Worm (Caenorhabditis elegans) whole organism, L1 larva: Measurements from ENCODE around the gene cdc-14.

Source experiments
- C34B4.2 ChIP-seq: sonication (generic microtip); optimal IDR thresholded peaks from 2 replicates; lab custom pipeline; 2017; ENCODE audit warnings: mild to moderate bottlenecking, missing genetic modification characterization, missing compliant biosample characterization
- F16B12.6 ChIP-seq: fragments of 150-350 bp; optimal IDR thresholded peaks from 2 replicates; lab custom pipeline; 2014; ENCODE audit warnings: missing biosample characterization, missing genetic modification characterization
- aha-1 ChIP-seq: fragments of 150-350 bp; optimal IDR thresholded peaks from 2 replicates; lab custom pipeline; 2014; ENCODE audit warnings: missing biosample characterization, missing genetic modification characterization
- alr-1 ChIP-seq: fragments of 200-800 bp; sonication (Bioruptor generic); optimal IDR thresholded peaks from 2 replicates; lab custom pipeline; 2018; ENCODE audit warnings: borderline replicate concordance, mild to moderate bottlenecking, missing genetic modification characterization, missing compliant biosample characterization
- aly-2 ChIP-seq: fragments of 150-350 bp; optimal IDR thresholded peaks from 2 replicates; lab custom pipeline; 2014; ENCODE audit warnings: missing biosample characterization, missing genetic modification characterization
- ama-1 ChIP-seq: fragments of 150-350 bp; optimal IDR thresholded peaks from 2 replicates; lab custom pipeline; 2014
- blmp-1 ChIP-seq: fragments of 150-350 bp; optimal IDR thresholded peaks from 2 replicates; lab custom pipeline; 2014; ENCODE audit warnings: missing biosample characterization, missing genetic modification characterization
- ceh-8 ChIP-seq: fragments of 200-800 bp; sonication (Bioruptor generic); optimal IDR thresholded peaks from 2 replicates; lab custom pipeline; 2018; ENCODE audit warnings: mild to moderate bottlenecking, missing genetic modification characterization, moderate library complexity, missing compliant biosample characterization
- ceh-88 ChIP-seq: fragments of 200-800 bp; sonication (Bioruptor generic); IDR thresholded peaks from 2 replicates; pipeline ENCODE4 v1.3.6; 2022; ENCODE audit warnings: missing genetic modification characterization, missing compliant biosample characterization
- dpl-1 ChIP-seq, 3 experiments: fragments of 150-350 bp in 2 of 3; sonication (generic microtip) in 1 of 3; optimal IDR thresholded peaks; 2 replicates each; lab custom pipeline; 2014 to 2017; ENCODE audit warnings: missing biosample characterization in 3 of 3, missing genetic modification characterization in 3 of 3, missing genetic modification reagents in 3 of 3
- dsc-1 ChIP-seq: sonication (generic microtip); optimal IDR thresholded peaks from 2 replicates; lab custom pipeline; 2016; ENCODE audit warnings: mild to moderate bottlenecking, missing genetic modification characterization, missing compliant biosample characterization
- efl-3 ChIP-seq: fragments of 200-800 bp; sonication (Bioruptor generic); optimal IDR thresholded peaks from 2 replicates; lab custom pipeline; 2018; ENCODE audit warnings: mild to moderate bottlenecking, missing genetic modification characterization, missing compliant biosample characterization
- egl-13 ChIP-seq: sonication (generic microtip); optimal IDR thresholded peaks from 2 replicates; lab custom pipeline; 2016; ENCODE audit warnings: missing genotype, missing genetic modification reagents, missing genetic modification characterization, missing compliant biosample characterization
- egl-27 ChIP-seq, 2 experiments: fragments of 150-350 bp in 1 of 2; sonication (generic microtip); optimal IDR thresholded peaks; 3 replicates each; lab custom pipeline; 2017 to 2018; ENCODE audit warnings: missing biosample characterization in 2 of 2, missing genetic modification characterization in 2 of 2, missing genetic modification reagents in 2 of 2
- elt-2 ChIP-seq: sonication (generic microtip); optimal IDR thresholded peaks from 2 replicates; lab custom pipeline; 2016; ENCODE audit warnings: missing genetic modification characterization, mild to moderate bottlenecking, inconsistent platforms, missing compliant biosample characterization, missing genetic modification reagents
- elt-3 ChIP-seq, 6 experiments: fragments of 150-350 bp in 1 of 6; sonication (generic microtip); optimal IDR thresholded peaks; 2 replicates each; lab custom pipeline; 2017 to 2018; ENCODE audit warnings: missing biosample characterization in 6 of 6, missing genetic modification characterization in 6 of 6, inconsistent platforms in 1 of 6
- ets-5 ChIP-seq: fragments of 200-800 bp; sonication (Bioruptor generic); IDR thresholded peaks from 2 replicates; pipeline ENCODE4 v1.3.6; 2022; ENCODE audit warnings: missing genetic modification characterization, missing compliant biosample characterization
- fkh-4 ChIP-seq: sonication (generic microtip); optimal IDR thresholded peaks from 2 replicates; lab custom pipeline; 2016; ENCODE audit warnings: missing compliant biosample characterization, missing genetic modification characterization, borderline replicate concordance
- fkh-8 ChIP-seq: sonication (generic microtip); optimal IDR thresholded peaks from 2 replicates; lab custom pipeline; 2016; ENCODE audit warnings: mild to moderate bottlenecking, missing genetic modification characterization, missing compliant biosample characterization
- fos-1 ChIP-seq: fragments of 150-350 bp; optimal IDR thresholded peaks from 2 replicates; lab custom pipeline; 2014; ENCODE audit warnings: missing biosample characterization, missing genetic modification characterization
- hlh-17 ChIP-seq: fragments of 200-800 bp; sonication (Bioruptor generic); optimal IDR thresholded peaks from 2 replicates; lab custom pipeline; 2018; ENCODE audit warnings: missing genetic modification characterization, mild to moderate bottlenecking, missing compliant biosample characterization, moderate library complexity, borderline replicate concordance
- hlh-4 ChIP-seq: sonication (generic microtip); optimal IDR thresholded peaks from 2 replicates; lab custom pipeline; 2016; ENCODE audit warnings: mild to moderate bottlenecking, missing genetic modification characterization, missing compliant biosample characterization
- hpl-2 ChIP-seq: fragments of 150-350 bp; optimal IDR thresholded peaks from 2 replicates; lab custom pipeline; 2014; ENCODE audit warnings: missing biosample characterization, missing genetic modification reagents, missing genetic modification characterization
- lin-13 ChIP-seq: fragments of 150-350 bp; optimal IDR thresholded peaks from 2 replicates; lab custom pipeline; 2014; ENCODE audit warnings: missing biosample characterization, missing genetic modification reagents, missing genetic modification characterization
- lin-15B ChIP-seq: fragments of 150-350 bp; sonication (generic microtip); optimal IDR thresholded peaks from 3 replicates; lab custom pipeline; 2014; ENCODE audit warnings: missing biosample characterization, missing genetic modification characterization
- lin-35 ChIP-seq, 2 experiments: fragments of 150-350 bp; optimal IDR thresholded peaks; 2 replicates each; lab custom pipeline; 2014; ENCODE audit warnings: missing biosample characterization in 2 of 2, missing genetic modification characterization in 2 of 2, missing genetic modification reagents in 2 of 2
- lir-3 ChIP-seq: sonication (generic microtip); optimal IDR thresholded peaks from 2 replicates; lab custom pipeline; 2016; ENCODE audit warnings: mild to moderate bottlenecking, missing genetic modification characterization, moderate library complexity, missing compliant biosample characterization; ENCODE audit not compliant: poor library complexity
- lsy-2 ChIP-seq, 2 experiments: fragments of 150-350 bp; optimal IDR thresholded peaks; 2 replicates each; lab custom pipeline; 2014; ENCODE audit warnings: missing biosample characterization in 2 of 2, missing genetic modification characterization in 2 of 2
- mef-2 ChIP-seq: fragments of 150-350 bp; optimal IDR thresholded peaks from 2 replicates; lab custom pipeline; 2014; ENCODE audit warnings: missing biosample characterization, missing genetic modification characterization
- nhr-11 ChIP-seq: fragments of 150-350 bp; optimal IDR thresholded peaks from 2 replicates; lab custom pipeline; 2014; ENCODE audit warnings: missing biosample characterization, missing genetic modification characterization
- nhr-19 ChIP-seq: fragments of 200-800 bp; sonication (Bioruptor generic); conservative IDR thresholded peaks from 2 replicates; pipeline ENCODE4 v1.3.6; 2022; ENCODE audit warnings: missing genetic modification characterization, missing compliant biosample characterization
- nhr-28 ChIP-seq: fragments of 150-350 bp; optimal IDR thresholded peaks from 2 replicates; lab custom pipeline; 2014; ENCODE audit warnings: missing biosample characterization, missing genetic modification characterization
- nhr-71 ChIP-seq: sonication (generic microtip); optimal IDR thresholded peaks from 2 replicates; lab custom pipeline; 2016; ENCODE audit warnings: mild to moderate bottlenecking, missing genetic modification characterization, moderate library complexity, missing compliant biosample characterization
- nhr-90 ChIP-seq: sonication (generic microtip); optimal IDR thresholded peaks from 2 replicates; lab custom pipeline; 2016; ENCODE audit warnings: mild to moderate bottlenecking, missing genetic modification characterization, missing compliant biosample characterization; ENCODE audit not compliant: poor library complexity
- pag-3 ChIP-seq: sonication (generic microtip); optimal IDR thresholded peaks from 2 replicates; lab custom pipeline; 2017; ENCODE audit warnings: missing genetic modification characterization, mild to moderate bottlenecking, missing compliant biosample characterization, antibody characterized with exemption, borderline replicate concordance; ENCODE audit not compliant: insufficient read depth
- pax-3 ChIP-seq: fragments of 200-800 bp; sonication (Bioruptor generic); optimal IDR thresholded peaks from 2 replicates; lab custom pipeline; 2018; ENCODE audit warnings: mild to moderate bottlenecking, missing genetic modification characterization, moderate library complexity, missing compliant biosample characterization
- rnt-1 ChIP-seq: sonication (generic microtip); optimal IDR thresholded peaks from 2 replicates; lab custom pipeline; 2016; ENCODE audit warnings: mild to moderate bottlenecking, missing genetic modification characterization, moderate library complexity, missing compliant biosample characterization
- skn-1 ChIP-seq: fragments of 150-350 bp; optimal IDR thresholded peaks from 2 replicates; lab custom pipeline; 2014; ENCODE audit warnings: missing biosample characterization, missing genetic modification characterization
- sox-4 ChIP-seq: sonication (generic microtip); optimal IDR thresholded peaks from 2 replicates; lab custom pipeline; 2016; ENCODE audit warnings: missing genetic modification characterization, missing compliant biosample characterization
- swsn-7 ChIP-seq: sonication (generic microtip); optimal IDR thresholded peaks from 2 replicates; lab custom pipeline; 2016; ENCODE audit warnings: missing genetic modification characterization, missing compliant biosample characterization
- tbx-2 ChIP-seq: sonication (generic microtip); optimal IDR thresholded peaks from 2 replicates; lab custom pipeline; 2016; ENCODE audit warnings: missing genetic modification characterization, missing compliant biosample characterization
- unc-30 ChIP-seq: sonication (generic microtip); optimal IDR thresholded peaks from 2 replicates; lab custom pipeline; 2017; ENCODE audit warnings: missing biosample characterization, missing genetic modification characterization
- vab-15 ChIP-seq: sonication (generic microtip); optimal IDR thresholded peaks from 2 replicates; lab custom pipeline; 2017; ENCODE audit warnings: missing genotype, mild to moderate bottlenecking, missing genetic modification characterization, missing compliant biosample characterization
- xbp-1 ChIP-seq: sonication (generic microtip); optimal IDR thresholded peaks from 2 replicates; lab custom pipeline; 2016; ENCODE audit warnings: missing genetic modification characterization, missing compliant biosample characterization
- zag-1 ChIP-seq: fragments of 150-350 bp; optimal IDR thresholded peaks from 2 replicates; lab custom pipeline; 2014; ENCODE audit warnings: missing biosample characterization, missing genetic modification characterization
- zip-4 ChIP-seq: fragments of 200-800 bp; sonication (Bioruptor generic); optimal IDR thresholded peaks from 2 replicates; lab custom pipeline; 2018; ENCODE audit warnings: mild to moderate bottlenecking, missing genetic modification characterization, moderate library complexity, missing compliant biosample characterization
- ztf-4 ChIP-seq: fragments of 150-350 bp; optimal IDR thresholded peaks from 2 replicates; lab custom pipeline; 2014; ENCODE audit warnings: missing biosample characterization, missing genetic modification characterization

The cdc-14 gene

ce11 chrII:5554788-5555187 is 38.4 kb downstream of the cdc-14 start:
- TF ChIP-seq hpl-2 (GFP tag; lab: Kevin White, UChicago) (no peak), fkh-4 (tag; lab: Kevin White, UChicago) (no peak), xbp-1 (no peak), alr-1 (tag; lab: Kevin White, UChicago) (no peak), F16B12.6 (tag; lab: Kevin White, UChicago) (no peak)

- no peak for TF ChIP-seq lir-3 (tag; lab: Kevin White, UChicago)
- TF ChIP-seq xbp-1, result no peak
- TF ChIP-seq ceh-8, result no peak
- no peak for TF ChIP-seq blmp-1 (tag; lab: Kevin White, UChicago)
- no peak for TF ChIP-seq nhr-19
- no peak for TF ChIP-seq lin-15B (tag; lab: Kevin White, UChicago)
- no peak for TF ChIP-seq efl-3 (GFP tag; lab: Kevin White, UChicago)
- TF ChIP-seq fkh-8, result no peak
- no peak for TF ChIP-seq pag-3 (tag; lab: Kevin White, UChicago)
- TF ChIP-seq F16B12.6 (tag; lab: Kevin White, UChicago), result no peak
These were observed 38.9 kb downstream of the cdc-14 start, which contains the start of gene ins-12 for ce11 chrII:5554317-5554716. ins-12 (plus strand) TSS chrII:5554617.

ce11 chrII:5553531-5553930 is 39.7 kb downstream of the cdc-14 start:
- TF ChIP-seq sox-4 (tag; lab: Kevin White, UChicago) (no peak), swsn-7 (tag; lab: Kevin White, UChicago) (no peak), nhr-28 (tag; lab: Kevin White, UChicago) (no peak), C34B4.2 (tag; lab: Kevin White, UChicago) (no peak), hlh-4 (tag; lab: Kevin White, UChicago) (no peak), ets-5 (no peak), mef-2 (tag; lab: Kevin White, UChicago) (no peak), dpl-1 (GFP tag; optimal IDR thresholded peaks at IDR 0.05; lab: Kevin White, UChicago) (no peak), egl-27 (tag; optimal IDR thresholded peaks at IDR 0.05; lab: Kevin White, UChicago) (no peak), aha-1 (tag; lab: Kevin White, UChicago) (no peak), pax-3 (no peak), xbp-1 (no peak), nhr-19 (no peak), rnt-1 (tag; lab: Kevin White, UChicago) (no peak), egl-13 (no peak), tbx-2 (no peak), ceh-88 (GFP tag; lab: Robert Waterston, UW) (no peak), lin-13 (GFP tag; lab: Kevin White, UChicago) (no peak), fos-1 (no peak), zip-4 (GFP tag; lab: Kevin White, UChicago) (no peak), hlh-17 (GFP tag; lab: Kevin White, UChicago) (no peak), alr-1 (tag; lab: Kevin White, UChicago) (no peak), ama-1 (lab: Kevin White, UChicago) (no peak), elt-2 (tag; lab: Kevin White, UChicago) (peak; percentile 98), zag-1 (no peak), unc-30 (tag; lab: Kevin White, UChicago) (no peak), skn-1 (tag; lab: Kevin White, UChicago) (no peak), nhr-11 (tag; lab: Kevin White, UChicago) (no peak), nhr-90 (tag; lab: Kevin White, UChicago) (peak; percentile 10), pag-3 (tag; lab: Kevin White, UChicago) (no peak), dsc-1 (no peak), efl-3 (GFP tag; lab: Kevin White, UChicago) (no peak), nhr-71 (tag; lab: Kevin White, UChicago) (peak; percentile 18), lin-15B (tag; lab: Kevin White, UChicago) (no peak), lin-35 (GFP tag; optimal IDR thresholded peaks at IDR 0.05; lab: Kevin White, UChicago) (peak in 1 of 2 experiments; percentile 30), lsy-2 (tag; optimal IDR thresholded peaks at IDR 0.05; lab: Kevin White, UChicago) (no peak), fkh-4 (tag; lab: Kevin White, UChicago) (no peak), elt-3 (tag; optimal IDR thresholded peaks at IDR 0.05; lab: Kevin White, UChicago) (no peak), vab-15 (no peak), ztf-4 (tag; lab: Kevin White, UChicago) (no peak), ceh-8 (no peak), hpl-2 (GFP tag; lab: Kevin White, UChicago) (no peak), aly-2 (tag; lab: Kevin White, UChicago) (no peak)
